Worm (Caenorhabditis elegans) whole organism, early embryonic: ENCODE results near the gene H25K10.2.

Experiments used
- ama-1 ChIP-seq: fragments of 150-350 bp; optimal IDR thresholded peaks from 2 replicates; lab custom pipeline; 2014
- flt-1 ChIP-seq: fragments of 200-800 bp; sonication (Bioruptor generic); IDR thresholded peaks from 2 replicates; pipeline ENCODE4 v1.3.6; 2022; ENCODE audit warnings: missing genetic modification characterization, missing compliant biosample characterization
- hmbx-1 ChIP-seq: sonication (generic microtip); optimal IDR thresholded peaks from 2 replicates; lab custom pipeline; 2016; ENCODE audit warnings: mild to moderate bottlenecking, missing genetic modification characterization, missing compliant biosample characterization
- sea-1 ChIP-seq: fragments of 200-800 bp; sonication (Bioruptor generic); conservative IDR thresholded peaks from 2 replicates; pipeline ENCODE4 v1.3.6; 2022; ENCODE audit warnings: missing genetic modification characterization, missing compliant biosample characterization

DNA sequence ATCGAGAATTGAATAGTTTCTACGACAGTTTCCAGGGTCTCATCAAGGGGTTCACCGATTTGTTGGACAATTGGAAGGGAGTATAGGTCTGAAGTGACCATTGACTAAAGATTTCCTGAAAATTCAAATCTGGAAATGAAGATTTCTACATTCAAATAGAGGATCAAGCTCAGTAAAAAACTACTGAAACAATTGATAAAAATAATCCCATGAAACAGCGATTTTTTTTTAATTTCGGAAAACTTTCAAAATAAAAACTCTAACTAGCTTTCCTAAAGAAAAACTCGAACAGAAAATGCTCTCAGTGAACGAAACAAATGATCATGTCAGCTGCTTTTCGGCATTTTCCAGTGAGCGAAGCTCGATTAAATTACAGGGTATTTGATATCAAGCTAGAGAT is 10.7 kb upstream of the H25K10.2 start, which contains the start of gene srv-11:
- TF ChIP-seq sea-1 (GFP tag; lab: Robert Waterston, UW) (no peak), hmbx-1 (no peak), flt-1 (GFP tag; lab: Robert Waterston, UW) (no peak), ama-1 (lab: Kevin White, UChicago) (no peak)
